Fruit fly (Drosophila melanogaster) whole organism, prepupa: ENCODE measurements around the gene CG6688.

Experiments
- Blimp-1 ChIP-seq: fragments of 200-800 bp; sonication (Bioruptor generic); optimal IDR thresholded peaks from 3 replicates; lab custom pipeline; 2017; ENCODE audit warnings: missing biosample characterization, missing genetic modification characterization, mild to moderate bottlenecking, moderate library complexity, missing genetic modification reagents
- CG10631 ChIP-seq: fragments of 200-800 bp; sonication (Bioruptor generic); optimal IDR thresholded peaks from 2 replicates; lab custom pipeline; 2016; ENCODE audit warnings: missing biosample characterization, missing genetic modification characterization
- CG10669 ChIP-seq: fragments of 200-800 bp; sonication (Bioruptor generic); optimal IDR thresholded peaks from 3 replicates; lab custom pipeline; 2018; ENCODE audit warnings: missing biosample characterization, mild to moderate bottlenecking, missing genetic modification characterization, moderate library complexity
- CG11294 ChIP-seq: fragments of 200-800 bp; sonication (Bioruptor generic); IDR thresholded peaks from 2 replicates; pipeline ENCODE4 v1.3.6; 2022; ENCODE audit warnings: missing biosample characterization, missing genetic modification characterization
- CG11762 ChIP-seq: fragments of 200-800 bp; sonication (Bioruptor generic); optimal IDR thresholded peaks from 3 replicates; lab custom pipeline; 2016; ENCODE audit warnings: missing biosample characterization, missing genetic modification characterization; ENCODE audit not compliant: insufficient read depth
- CG11902 ChIP-seq: fragments of 200-800 bp; sonication (Bioruptor generic); optimal IDR thresholded peaks from 3 replicates; lab custom pipeline; 2016; ENCODE audit warnings: missing biosample characterization, missing genetic modification characterization
- CG1621 ChIP-seq: fragments of 200-800 bp; sonication (Bioruptor generic); optimal IDR thresholded peaks from 3 replicates; lab custom pipeline; 2018; ENCODE audit warnings: missing biosample characterization, mild to moderate bottlenecking, missing genetic modification characterization
- CG16779 ChIP-seq: fragments of 200-800 bp; sonication (Bioruptor generic); optimal IDR thresholded peaks from 3 replicates; lab custom pipeline; 2017; ENCODE audit warnings: missing biosample characterization, mild to moderate bottlenecking, missing genetic modification characterization
- CG31627 ChIP-seq: fragments of 200-800 bp; sonication (Bioruptor generic); optimal IDR thresholded peaks from 3 replicates; lab custom pipeline; 2016; ENCODE audit warnings: missing biosample characterization, missing genetic modification characterization
- CG34406 ChIP-seq: fragments of 200-800 bp; sonication (Bioruptor generic); optimal IDR thresholded peaks from 3 replicates; lab custom pipeline; 2016; ENCODE audit warnings: missing biosample characterization, missing genetic modification characterization
- CG6163 ChIP-seq: fragments of 200-800 bp; sonication (Bioruptor generic); IDR thresholded peaks from 3 replicates; pipeline ENCODE4 v1.3.6; 2022; ENCODE audit warnings: missing biosample characterization, missing genetic modification characterization
- CG6276 ChIP-seq: fragments of 200-800 bp; sonication (Bioruptor generic); optimal IDR thresholded peaks from 2 replicates; lab custom pipeline; 2017; ENCODE audit warnings: missing biosample characterization, mild to moderate bottlenecking, missing genetic modification characterization
- CG6792 ChIP-seq: fragments of 200-800 bp; sonication (Bioruptor generic); optimal IDR thresholded peaks from 3 replicates; lab custom pipeline; 2016; ENCODE audit warnings: missing biosample characterization, missing genetic modification characterization
- CG6808 ChIP-seq: fragments of 200-800 bp; sonication (Bioruptor generic); optimal IDR thresholded peaks from 3 replicates; lab custom pipeline; 2017; ENCODE audit warnings: missing biosample characterization, missing genetic modification characterization, mild to moderate bottlenecking, moderate library complexity, missing genetic modification reagents
- CG7368 ChIP-seq: fragments of 200-800 bp; sonication (Bioruptor generic); optimal IDR thresholded peaks from 3 replicates; lab custom pipeline; 2016; ENCODE audit warnings: missing biosample characterization, missing genetic modification characterization
- CG8119 ChIP-seq: fragments of 200-800 bp; sonication (Bioruptor generic); IDR thresholded peaks from 3 replicates; pipeline ENCODE4 v1.3.6; 2022; ENCODE audit warnings: missing biosample characterization, missing genetic modification characterization
- CG9139 ChIP-seq: fragments of 200-800 bp; sonication (Bioruptor generic); optimal IDR thresholded peaks from 3 replicates; lab custom pipeline; 2017; ENCODE audit warnings: missing biosample characterization, mild to moderate bottlenecking, missing genetic modification characterization
- Eip75B ChIP-seq: fragments of 200-800 bp; sonication (Bioruptor generic); optimal IDR thresholded peaks from 3 replicates; lab custom pipeline; 2016; ENCODE audit warnings: missing biosample characterization, missing genetic modification characterization
- Eip78C ChIP-seq: fragments of 200-800 bp; sonication (Bioruptor generic); peaks from one replicate; lab custom pipeline; 2016; ENCODE audit warnings: missing biosample characterization, missing genetic modification characterization
- Ets21C ChIP-seq: fragments of 200-800 bp; sonication (Bioruptor generic); optimal IDR thresholded peaks from 3 replicates; lab custom pipeline; 2016; ENCODE audit warnings: missing biosample characterization, missing genetic modification characterization
- Ets96B ChIP-seq: fragments of 200-800 bp; optimal IDR thresholded peaks from 2 replicates; lab custom pipeline; 2019; ENCODE audit warnings: missing biosample characterization, mild to moderate bottlenecking, missing genetic modification characterization, moderate library complexity
- Hr38 ChIP-seq: sonication (Bioruptor generic); optimal IDR thresholded peaks from 2 replicates; lab custom pipeline; 2016; ENCODE audit warnings: missing biosample characterization, missing genetic modification characterization
- Hr39 ChIP-seq: fragments of 200-800 bp; sonication (Bioruptor generic); optimal IDR thresholded peaks from 2 replicates; lab custom pipeline; 2016; ENCODE audit warnings: missing biosample characterization, missing genetic modification characterization
- Hr4 ChIP-seq: fragments of 200-800 bp; sonication (Bioruptor generic); optimal IDR thresholded peaks from 3 replicates; lab custom pipeline; 2016; ENCODE audit warnings: missing biosample characterization, missing genetic modification characterization
- Lpt ChIP-seq: fragments of 200-800 bp; sonication (Bioruptor generic); optimal IDR thresholded peaks from 3 replicates; lab custom pipeline; 2016; ENCODE audit warnings: missing biosample characterization, missing genetic modification characterization
- Met ChIP-seq: fragments of 200-800 bp; sonication (Bioruptor generic); optimal IDR thresholded peaks from 3 replicates; lab custom pipeline; 2016; ENCODE audit warnings: missing biosample characterization, missing genetic modification characterization
- OdsH ChIP-seq: fragments of 200-800 bp; sonication (Bioruptor generic); optimal IDR thresholded peaks from 3 replicates; lab custom pipeline; 2016; ENCODE audit warnings: missing biosample characterization, missing genetic modification characterization
- Smox ChIP-seq: fragments of 200-800 bp; sonication (Bioruptor generic); optimal IDR thresholded peaks from 3 replicates; lab custom pipeline; 2016; ENCODE audit warnings: missing biosample characterization, missing genetic modification characterization
- Sox102F ChIP-seq: fragments of 200-800 bp; sonication (Bioruptor generic); optimal IDR thresholded peaks from 2 replicates; lab custom pipeline; 2016; ENCODE audit warnings: missing biosample characterization, mild to moderate bottlenecking, missing genetic modification characterization
- Sox15 ChIP-seq: fragments of 200-800 bp; sonication (Bioruptor generic); optimal IDR thresholded peaks from 3 replicates; lab custom pipeline; 2016; ENCODE audit warnings: missing biosample characterization, missing genetic modification characterization
- achi ChIP-seq: fragments of 200-800 bp; sonication (Bioruptor generic); optimal IDR thresholded peaks from 3 replicates; lab custom pipeline; 2016; ENCODE audit warnings: missing biosample characterization, missing genetic modification characterization
- cyc ChIP-seq: fragments of 200-800 bp; sonication (Bioruptor generic); optimal IDR thresholded peaks from 3 replicates; lab custom pipeline; 2016; ENCODE audit warnings: missing biosample characterization, missing genetic modification characterization
- dac ChIP-seq: fragments of 200-800 bp; sonication (Bioruptor generic); optimal IDR thresholded peaks from 2 replicates; lab custom pipeline; 2017; ENCODE audit warnings: missing biosample characterization, mild to moderate bottlenecking, missing genetic modification characterization
- dsx ChIP-seq: fragments of 200-800 bp; optimal IDR thresholded peaks from 3 replicates; lab custom pipeline; 2019; ENCODE audit warnings: missing biosample characterization, mild to moderate bottlenecking, missing genetic modification characterization, moderate library complexity; ENCODE audit not compliant: poor library complexity, severe bottlenecking
- esn ChIP-seq: fragments of 200-800 bp; sonication (Bioruptor generic); optimal IDR thresholded peaks from 2 replicates; lab custom pipeline; 2016; ENCODE audit warnings: missing biosample characterization, mild to moderate bottlenecking, missing genetic modification characterization, moderate library complexity
- fd59A ChIP-seq: fragments of 200-800 bp; sonication (Bioruptor generic); optimal IDR thresholded peaks from 2 replicates; lab custom pipeline; 2017; ENCODE audit warnings: missing biosample characterization, mild to moderate bottlenecking, missing genetic modification characterization, missing genetic modification reagents
- fkh ChIP-seq: fragments of 200-800 bp; sonication (Bioruptor generic); optimal IDR thresholded peaks from 3 replicates; lab custom pipeline; 2017; ENCODE audit warnings: missing biosample characterization, mild to moderate bottlenecking, missing genetic modification characterization, moderate library complexity
- net ChIP-seq: fragments of 200-800 bp; sonication (Bioruptor generic); optimal IDR thresholded peaks from 3 replicates; lab custom pipeline; 2016; ENCODE audit warnings: missing biosample characterization, missing genetic modification characterization
- pdm3 ChIP-seq: fragments of 200-800 bp; sonication (Bioruptor generic); optimal IDR thresholded peaks from 3 replicates; lab custom pipeline; 2016; ENCODE audit warnings: missing biosample characterization, missing genetic modification characterization
- svp ChIP-seq: fragments of 200-800 bp; sonication (Bioruptor generic); peaks from one replicate; lab custom pipeline; 2016; ENCODE audit warnings: missing biosample characterization, missing genetic modification characterization
- topi ChIP-seq: fragments of 200-800 bp; sonication (Bioruptor generic); optimal IDR thresholded peaks from 3 replicates; lab custom pipeline; 2016; ENCODE audit warnings: missing biosample characterization, missing genetic modification characterization

Gene CG6688

DNA sequence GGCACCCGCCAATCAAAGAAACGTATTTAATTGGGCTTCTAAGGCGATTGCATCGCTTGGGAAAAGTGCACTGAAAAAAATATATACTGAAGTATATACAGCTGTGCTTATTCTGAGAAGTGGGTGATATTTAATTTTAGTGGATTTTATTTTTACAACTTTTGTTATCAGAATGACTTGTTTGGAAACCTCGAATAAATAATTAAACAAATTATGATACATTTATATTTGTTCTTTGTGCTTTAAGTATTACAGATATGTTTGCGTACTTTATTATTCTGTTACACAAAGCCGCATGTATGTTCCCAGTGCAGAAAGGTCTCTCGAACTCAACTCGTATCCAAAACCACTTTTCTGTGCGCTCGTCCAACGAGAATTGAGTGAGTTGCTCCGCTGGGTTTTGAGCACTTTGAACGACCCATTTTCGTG, 36.5 kb downstream of the CG6688 start (continued):
- TF ChIP-seq Smox (peak; percentile 85), topi (peak; percentile 89), CG11294 (peak; percentile 60), CG10631 (GFP tag; lab: Kevin White, UChicago) (peak; percentile 87), fkh (GFP tag; lab: Kevin White, UChicago) (peak; percentile 67), CG31627 (GFP tag; lab: Kevin White, UChicago) (peak; percentile 85), pdm3 (GFP tag; lab: Kevin White, UChicago) (peak; percentile 89), CG16779 (peak; percentile 36), CG6163 (GFP tag; lab: Robert Waterston, UW) (peak; percentile 68; the same call in 2 of the 3 replicates), Sox102F (peak; percentile 74), fd59A (GFP tag; lab: Kevin White, UChicago) (peak; percentile 73), Sox15 (GFP tag; lab: Kevin White, UChicago) (peak; percentile 74), CG34406 (peak; percentile 91), CG11902 (GFP tag; lab: Kevin White, UChicago) (peak; percentile 74), CG10669 (GFP tag; lab: Kevin White, UChicago) (peak; percentile 79), esn (peak; percentile 94), CG1621 (tag; lab: Kevin White, UChicago) (peak; percentile 20), CG6808 (GFP tag; lab: Kevin White, UChicago) (peak; percentile 83), CG6276 (GFP tag; lab: Kevin White, UChicago) (peak; percentile 85), Hr4 (GFP tag; lab: Kevin White, UChicago) (peak; percentile 91), Lpt (GFP tag; lab: Kevin White, UChicago) (peak; percentile 78), net (GFP tag; lab: Kevin White, UChicago) (peak; percentile 81), CG9139 (GFP tag; lab: Kevin White, UChicago) (peak; percentile 64)

DNA sequence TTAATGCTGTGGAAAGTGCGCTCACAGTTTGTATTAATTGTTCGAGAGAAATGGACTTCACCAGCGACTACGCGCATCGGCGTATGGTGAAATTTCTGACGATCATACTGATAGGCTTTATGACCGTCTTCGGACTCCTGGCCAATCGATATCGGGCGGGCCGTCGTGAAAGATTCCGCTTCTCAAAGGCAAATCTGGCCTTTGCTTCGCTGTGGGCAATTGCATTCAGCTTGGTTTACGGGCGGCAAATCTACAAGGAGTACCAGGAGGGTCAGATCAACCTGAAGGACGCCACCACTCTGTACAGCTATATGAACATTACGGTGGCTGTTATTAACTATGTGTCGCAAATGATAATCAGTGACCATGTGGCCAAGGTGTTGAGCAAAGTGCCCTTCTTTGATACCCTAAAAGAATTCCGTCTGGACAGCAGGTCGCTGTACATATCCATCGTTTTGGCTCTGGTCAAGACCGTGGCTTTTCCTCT, 39.5 kb downstream of the CG6688 start, which contains the start of gene Gr94a:
TSS of gene Gr94a (plus strand) at position 51 of the 487 bp plus-strand sequence.
- TF ChIP-seq CG34406, result no peak
- no peak for TF ChIP-seq Hr39 (GFP tag; lab: Kevin White, UChicago)
- TF ChIP-seq achi (GFP tag; lab: Kevin White, UChicago), result no peak
- TF ChIP-seq Eip75B (GFP tag; lab: Kevin White, UChicago), result no peak
- no peak for TF ChIP-seq CG1621 (tag; lab: Kevin White, UChicago)
- no peak for TF ChIP-seq esn
- TF ChIP-seq CG10669 (GFP tag; lab: Kevin White, UChicago), result no peak
- no peak for TF ChIP-seq Ets96B (tag; lab: Kevin White, UChicago)

DNA sequence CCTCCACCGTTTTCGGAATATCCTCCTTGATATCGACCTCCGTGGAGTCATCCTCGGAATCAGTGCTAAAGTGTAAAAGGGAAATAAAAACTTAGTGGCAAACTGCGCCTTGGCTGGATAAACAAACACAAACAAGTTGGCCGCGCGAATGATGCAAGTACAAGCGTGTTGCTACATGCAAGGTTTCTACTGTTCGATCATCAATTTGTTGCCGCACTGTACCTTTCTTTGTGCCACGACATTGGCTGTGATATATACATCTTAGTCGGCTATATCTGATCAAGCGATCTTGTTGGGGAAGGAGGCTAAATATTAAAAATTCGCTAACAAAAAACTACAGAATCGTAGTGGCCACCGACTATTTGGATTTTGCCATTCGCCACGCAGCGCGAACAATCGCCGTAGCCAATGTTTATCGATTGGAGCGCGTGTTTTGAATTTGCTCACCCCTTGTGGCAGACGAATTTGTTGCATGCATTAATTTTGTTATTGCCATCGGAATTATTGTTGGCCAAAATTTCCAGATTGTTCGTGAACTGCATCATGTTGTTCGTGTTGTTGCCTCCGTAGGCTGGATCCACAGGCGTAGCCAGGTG, 41.0 kb downstream of the CG6688 start:
- TF ChIP-seq CG6276 (GFP tag; lab: Kevin White, UChicago), result no peak
- TF ChIP-seq Hr38 (GFP tag; lab: Kevin White, UChicago), result no peak
- TF ChIP-seq svp, result no peak
- no peak for TF ChIP-seq Blimp-1 (GFP tag; lab: Kevin White, UChicago)
- TF ChIP-seq Met (GFP tag; lab: Kevin White, UChicago), result no peak
- no peak for TF ChIP-seq CG11762 (GFP tag; lab: Kevin White, UChicago)
- no peak for TF ChIP-seq dac
- TF ChIP-seq CG6792 (GFP tag; lab: Kevin White, UChicago), result no peak
- TF ChIP-seq Eip75B (GFP tag; lab: Kevin White, UChicago), result no peak
- no peak for TF ChIP-seq OdsH (GFP tag; lab: Kevin White, UChicago)
- TF ChIP-seq Ets21C (GFP tag; lab: Kevin White, UChicago), result no peak
- TF ChIP-seq CG8119 (GFP tag; lab: Robert Waterston, UW), result no peak
- TF ChIP-seq CG7368 (GFP tag; lab: Kevin White, UChicago), result no peak
- TF ChIP-seq dsx, result no peak
- TF ChIP-seq CG10669 (GFP tag; lab: Kevin White, UChicago), result no peak
- no peak for TF ChIP-seq Hr4 (GFP tag; lab: Kevin White, UChicago)
- no peak for TF ChIP-seq cyc (GFP tag; lab: Kevin White, UChicago)
- no peak for TF ChIP-seq Sox15 (GFP tag; lab: Kevin White, UChicago)
- TF ChIP-seq Eip78C, result no peak
